Fruit fly (Drosophila melanogaster) whole organism, prepupa: ENCODE results near the gene RpS20.

Experiments
- CG11294 ChIP-seq: fragments of 200-800 bp; sonication (Bioruptor generic); IDR thresholded peaks from 2 replicates; pipeline ENCODE4 v1.3.6; 2022; ENCODE audit warnings: missing biosample characterization, missing genetic modification characterization
- CG11762 ChIP-seq: fragments of 200-800 bp; sonication (Bioruptor generic); optimal IDR thresholded peaks from 3 replicates; lab custom pipeline; 2016; ENCODE audit warnings: missing biosample characterization, missing genetic modification characterization; ENCODE audit not compliant: insufficient read depth
- CG31627 ChIP-seq: fragments of 200-800 bp; sonication (Bioruptor generic); optimal IDR thresholded peaks from 3 replicates; lab custom pipeline; 2016; ENCODE audit warnings: missing biosample characterization, missing genetic modification characterization
- CG32006 ChIP-seq: fragments of 200-800 bp; sonication (Bioruptor generic); optimal IDR thresholded peaks from 3 replicates; lab custom pipeline; 2017; ENCODE audit warnings: missing biosample characterization, mild to moderate bottlenecking, missing genetic modification characterization
- CG3919 ChIP-seq: fragments of 200-800 bp; sonication (Bioruptor generic); optimal IDR thresholded peaks from 3 replicates; lab custom pipeline; 2016; ENCODE audit warnings: missing biosample characterization, missing genetic modification characterization
- CG8119 ChIP-seq: fragments of 200-800 bp; sonication (Bioruptor generic); IDR thresholded peaks from 3 replicates; pipeline ENCODE4 v1.3.6; 2022; ENCODE audit warnings: missing biosample characterization, missing genetic modification characterization
- Hr39 ChIP-seq: fragments of 200-800 bp; sonication (Bioruptor generic); optimal IDR thresholded peaks from 2 replicates; lab custom pipeline; 2016; ENCODE audit warnings: missing biosample characterization, missing genetic modification characterization
- Met ChIP-seq: fragments of 200-800 bp; sonication (Bioruptor generic); optimal IDR thresholded peaks from 3 replicates; lab custom pipeline; 2016; ENCODE audit warnings: missing biosample characterization, missing genetic modification characterization
- OdsH ChIP-seq: fragments of 200-800 bp; sonication (Bioruptor generic); optimal IDR thresholded peaks from 3 replicates; lab custom pipeline; 2016; ENCODE audit warnings: missing biosample characterization, missing genetic modification characterization
- Sox15 ChIP-seq: fragments of 200-800 bp; sonication (Bioruptor generic); optimal IDR thresholded peaks from 3 replicates; lab custom pipeline; 2016; ENCODE audit warnings: missing biosample characterization, missing genetic modification characterization
- dac ChIP-seq: fragments of 200-800 bp; sonication (Bioruptor generic); optimal IDR thresholded peaks from 2 replicates; lab custom pipeline; 2017; ENCODE audit warnings: missing biosample characterization, mild to moderate bottlenecking, missing genetic modification characterization
- fd59A ChIP-seq: fragments of 200-800 bp; sonication (Bioruptor generic); optimal IDR thresholded peaks from 2 replicates; lab custom pipeline; 2017; ENCODE audit warnings: missing biosample characterization, mild to moderate bottlenecking, missing genetic modification characterization, missing genetic modification reagents
- lz ChIP-seq: fragments of 200-800 bp; sonication (Bioruptor generic); optimal IDR thresholded peaks from 3 replicates; lab custom pipeline; 2016; ENCODE audit warnings: missing biosample characterization, missing genetic modification characterization

dm6 chr3R:20846316-20846715 is 24.3 kb downstream of the RpS20 start:
- TF ChIP-seq fd59A (GFP tag; lab: Kevin White, UChicago) (no peak), CG11762 (GFP tag; lab: Kevin White, UChicago) (no peak), CG32006 (no peak), dac (GFP tag; lab: Kevin White, UChicago) (no peak), CG3919 (GFP tag; lab: Kevin White, UChicago) (no peak), lz (no peak), Met (GFP tag; lab: Kevin White, UChicago) (no peak), Hr39 (GFP tag; lab: Kevin White, UChicago) (no peak), CG11294 (no peak), OdsH (GFP tag; lab: Kevin White, UChicago) (no peak), CG31627 (GFP tag; lab: Kevin White, UChicago) (no peak), Sox15 (GFP tag; lab: Kevin White, UChicago) (no peak), CG8119 (no peak)
